Fruit fly (Drosophila melanogaster) whole organism, embryonic: ENCODE measurements around the gene CG4586.

Experiments
- ATbp ChIP-seq: fragments of 200-800 bp; sonication (Bioruptor generic); optimal IDR thresholded peaks from 2 replicates; lab custom pipeline; 2017; ENCODE audit warnings: missing biosample characterization, mild to moderate bottlenecking, missing genetic modification characterization, missing genetic modification reagents
- Abd-B ChIP-seq: fragments of 200-800 bp; sonication (Bioruptor generic); optimal IDR thresholded peaks from 2 replicates; lab custom pipeline; 2018; ENCODE audit warnings: missing biosample characterization, mild to moderate bottlenecking, missing genetic modification characterization, moderate library complexity
- Atf-2 ChIP-seq: fragments of 200-800 bp; sonication (Bioruptor generic); optimal IDR thresholded peaks from 2 replicates; lab custom pipeline; 2016; ENCODE audit warnings: missing biosample characterization, missing genetic modification characterization
- Blimp-1 ChIP-seq: fragments of 200-800 bp; sonication (Bioruptor generic); optimal IDR thresholded peaks from 3 replicates; lab custom pipeline; 2018; ENCODE audit warnings: missing biosample characterization, missing genetic modification characterization, mild to moderate bottlenecking, moderate library complexity, missing genetic modification reagents
- CG1024 ChIP-seq: fragments of 200-800 bp; sonication (Bioruptor generic); IDR thresholded peaks from 2 replicates; pipeline ENCODE4 v1.3.6; 2022; ENCODE audit warnings: missing biosample characterization, missing genetic modification characterization
- CG10267 ChIP-seq: fragments of 200-800 bp; sonication (Bioruptor generic); optimal IDR thresholded peaks from 2 replicates; lab custom pipeline; 2018; ENCODE audit warnings: missing biosample characterization, mild to moderate bottlenecking, missing genetic modification characterization, moderate library complexity
- CG10565 ChIP-seq: fragments of 200-800 bp; sonication (Bioruptor generic); optimal IDR thresholded peaks from 3 replicates; lab custom pipeline; 2016; ENCODE audit warnings: missing biosample characterization, mild to moderate bottlenecking, missing genetic modification characterization
- CG10654 ChIP-seq: fragments of 200-800 bp; sonication (Bioruptor generic); optimal IDR thresholded peaks from 2 replicates; lab custom pipeline; 2016; ENCODE audit warnings: missing biosample characterization, missing genetic modification characterization
- CG11247 ChIP-seq: fragments of 200-800 bp; sonication (Bioruptor generic); IDR thresholded peaks from 2 replicates; pipeline ENCODE4 v1.3.6; 2022; ENCODE audit warnings: missing biosample characterization, missing genetic modification characterization
- CG12769 ChIP-seq: fragments of 200-800 bp; sonication (Bioruptor generic); optimal IDR thresholded peaks from 2 replicates; lab custom pipeline; 2019; ENCODE audit warnings: missing biosample characterization, mild to moderate bottlenecking, missing genetic modification characterization, moderate library complexity
- CG13287 ChIP-seq: fragments of 200-800 bp; sonication (Bioruptor generic); IDR thresholded peaks from 2 replicates; pipeline ENCODE4 v1.3.6; 2022; ENCODE audit warnings: missing biosample characterization, missing genetic modification characterization; ENCODE audit not compliant: partially characterized antibody
- CG15601 ChIP-seq: fragments of 200-800 bp; sonication (Bioruptor generic); optimal IDR thresholded peaks from 3 replicates; lab custom pipeline; 2019; ENCODE audit warnings: missing biosample characterization, mild to moderate bottlenecking, missing genetic modification characterization, moderate library complexity
- CG17361 ChIP-seq: fragments of 200-800 bp; sonication (Bioruptor generic); IDR thresholded peaks from 3 replicates; pipeline ENCODE4 v1.3.6; 2022; ENCODE audit warnings: missing biosample characterization, missing genetic modification characterization
- CG17385 ChIP-seq: fragments of 200-800 bp; sonication (Bioruptor generic); optimal IDR thresholded peaks from 3 replicates; lab custom pipeline; 2018; ENCODE audit warnings: missing biosample characterization, mild to moderate bottlenecking, missing genetic modification characterization
- CG2202 ChIP-seq: fragments of 200-800 bp; sonication (Bioruptor generic); optimal IDR thresholded peaks from 2 replicates; lab custom pipeline; 2018; ENCODE audit warnings: missing biosample characterization, mild to moderate bottlenecking, missing genetic modification characterization
- CG31388 ChIP-seq: fragments of 200-800 bp; sonication (Bioruptor generic); optimal IDR thresholded peaks from 2 replicates; lab custom pipeline; 2016; ENCODE audit warnings: missing biosample characterization, missing genetic modification characterization
- CG4328 ChIP-seq: fragments of 200-800 bp; sonication (Bioruptor generic); optimal IDR thresholded peaks from 3 replicates; lab custom pipeline; 2017; ENCODE audit warnings: missing biosample characterization, missing genetic modification reagents, missing genetic modification characterization
- CG43689 ChIP-seq: fragments of 200-800 bp; sonication (Bioruptor generic); IDR thresholded peaks from 2 replicates; pipeline ENCODE4 v1.3.6; 2022; ENCODE audit warnings: missing biosample characterization, missing genetic modification characterization
- CG7839 ChIP-seq: fragments of 200-800 bp; sonication (Bioruptor generic); optimal IDR thresholded peaks from 3 replicates; lab custom pipeline; 2018; ENCODE audit warnings: missing biosample characterization, mild to moderate bottlenecking, missing genetic modification characterization, moderate library complexity
- CG7963 ChIP-seq: fragments of 200-800 bp; sonication (Bioruptor generic); IDR thresholded peaks from 3 replicates; pipeline ENCODE4 v1.3.6; 2022; ENCODE audit warnings: missing biosample characterization, missing genetic modification characterization; ENCODE audit not compliant: partially characterized antibody
- CG9932 ChIP-seq: fragments of 200-800 bp; sonication (Bioruptor generic); IDR thresholded peaks from 2 replicates; pipeline ENCODE4 v1.3.6; 2022; ENCODE audit warnings: missing biosample characterization, missing genetic modification characterization
- CkIIα-i1 ChIP-seq: fragments of 200-800 bp; sonication (Bioruptor generic); IDR thresholded peaks from 2 replicates; pipeline ENCODE4 v1.3.6; 2022; ENCODE audit warnings: missing biosample characterization, missing genetic modification characterization
- D ChIP-seq, 2 experiments: fragments of 200-800 bp in 1 of 2; fragments of >200 bp in 1 of 2; sonication (Bioruptor generic) in 1 of 2; optimal IDR thresholded peaks; 2 replicates in 1 of 2; 3 replicates in 1 of 2; lab custom pipeline; 2017; ENCODE audit warnings: mild to moderate bottlenecking in 1 of 2, missing biosample characterization in 1 of 2, missing genetic modification characterization in 1 of 2, missing genetic modification reagents in 1 of 2
- Dip3 ChIP-seq: fragments of 200-800 bp; sonication (Bioruptor generic); optimal IDR thresholded peaks from 3 replicates; lab custom pipeline; 2016; ENCODE audit warnings: missing biosample characterization, missing genetic modification characterization
- Dref ChIP-seq: fragments of 200-800 bp; sonication (Bioruptor generic); IDR thresholded peaks from 2 replicates; pipeline ENCODE4 v1.3.6; 2022; ENCODE audit warnings: missing biosample characterization, missing genetic modification characterization
- Elba2 ChIP-seq: fragments of 200-800 bp; sonication (Bioruptor generic); optimal IDR thresholded peaks from 3 replicates; lab custom pipeline; 2016; ENCODE audit warnings: missing biosample characterization, missing genetic modification characterization
- HLH4C ChIP-seq: fragments of 200-800 bp; sonication (Bioruptor generic); IDR thresholded peaks from 3 replicates; pipeline ENCODE4 v1.3.6; 2022; ENCODE audit warnings: missing biosample characterization, missing genetic modification characterization; ENCODE audit not compliant: partially characterized antibody
- Hand ChIP-seq: fragments of 200-800 bp; sonication (Bioruptor generic); optimal IDR thresholded peaks from 2 replicates; lab custom pipeline; 2017; ENCODE audit warnings: mild to moderate bottlenecking, missing biosample characterization, missing genetic modification reagents, missing genetic modification characterization
- HmgZ ChIP-seq: fragments of 200-800 bp; sonication (Bioruptor generic); optimal IDR thresholded peaks from 2 replicates; lab custom pipeline; 2018; ENCODE audit warnings: missing biosample characterization, mild to moderate bottlenecking, missing genetic modification characterization
- PHDP ChIP-seq: fragments of 200-800 bp; sonication (Bioruptor generic); optimal IDR thresholded peaks from 3 replicates; lab custom pipeline; 2018; ENCODE audit warnings: missing biosample characterization, mild to moderate bottlenecking, missing genetic modification characterization, moderate library complexity
- Ravus ChIP-seq: fragments of 200-800 bp; sonication (Bioruptor generic); IDR thresholded peaks from 2 replicates; pipeline ENCODE4 v1.3.6; 2022; ENCODE audit warnings: missing biosample characterization, missing genetic modification characterization
- Taf1 ChIP-seq: fragments of 200-800 bp; sonication (Bioruptor generic); IDR thresholded peaks from 2 replicates; pipeline ENCODE4 v1.3.6; 2022; ENCODE audit warnings: missing biosample characterization, missing genetic modification characterization
- amos ChIP-seq: fragments of 200-800 bp; sonication (Bioruptor generic); IDR thresholded peaks from 2 replicates; pipeline ENCODE4 v1.3.6; 2022; ENCODE audit warnings: missing biosample characterization, missing genetic modification characterization; ENCODE audit not compliant: partially characterized antibody
- chm ChIP-seq: fragments of 200-800 bp; sonication (Bioruptor generic); IDR thresholded peaks from 2 replicates; pipeline ENCODE4 v1.3.6; 2022; ENCODE audit warnings: missing biosample characterization, missing genetic modification characterization
- corto ChIP-seq: fragments of 200-800 bp; sonication (Bioruptor generic); optimal IDR thresholded peaks from 2 replicates; lab custom pipeline; 2016; ENCODE audit warnings: missing biosample characterization, mild to moderate bottlenecking, missing genetic modification characterization, moderate library complexity
- crol ChIP-seq: fragments of 200-800 bp; sonication (Bioruptor generic); IDR thresholded peaks from 2 replicates; pipeline ENCODE4 v1.3.6; 2022; ENCODE audit warnings: missing biosample characterization, missing genetic modification characterization
- dpn ChIP-seq, 2 experiments: fragments of 200-800 bp; sonication (Bioruptor generic); optimal IDR thresholded peaks; 3 replicates each; lab custom pipeline; 2016; ENCODE audit warnings: missing biosample characterization in 2 of 2, missing genetic modification characterization in 2 of 2
- grau ChIP-seq: fragments of 200-800 bp; optimal IDR thresholded peaks from 3 replicates; lab custom pipeline; 2019; ENCODE audit warnings: missing biosample characterization, mild to moderate bottlenecking, missing genetic modification characterization, moderate library complexity
- grn ChIP-seq: fragments of 200-800 bp; sonication (Bioruptor generic); optimal IDR thresholded peaks from 3 replicates; lab custom pipeline; 2017; ENCODE audit warnings: missing biosample characterization, missing genetic modification characterization
- her ChIP-seq: fragments of 200-800 bp; sonication (Bioruptor generic); optimal IDR thresholded peaks from 2 replicates; lab custom pipeline; 2016; ENCODE audit warnings: missing biosample characterization, missing genetic modification characterization
- insv ChIP-seq, 2 experiments: fragments of 200-800 bp; sonication (Bioruptor generic); optimal IDR thresholded peaks; 3 replicates each; lab custom pipeline; 2016 to 2018; ENCODE audit warnings: missing biosample characterization in 2 of 2, missing genetic modification characterization in 2 of 2
- lbe ChIP-seq: fragments of 200-800 bp; sonication (Bioruptor generic); optimal IDR thresholded peaks from 2 replicates; lab custom pipeline; 2016; ENCODE audit warnings: missing biosample characterization, mild to moderate bottlenecking, missing genetic modification characterization
- oc ChIP-seq: fragments of 200-800 bp; sonication (Bioruptor generic); optimal IDR thresholded peaks from 2 replicates; lab custom pipeline; 2018; ENCODE audit warnings: missing biosample characterization, mild to moderate bottlenecking, missing genetic modification characterization, moderate library complexity
- pfk ChIP-seq: fragments of 200-800 bp; sonication (Bioruptor generic); optimal IDR thresholded peaks from 2 replicates; lab custom pipeline; 2018; ENCODE audit warnings: missing biosample characterization, mild to moderate bottlenecking, missing genetic modification characterization, moderate library complexity
- rib ChIP-seq: fragments of 200-800 bp; sonication (Bioruptor generic); IDR thresholded peaks from 2 replicates; pipeline ENCODE4 v1.3.6; 2022; ENCODE audit warnings: missing biosample characterization, missing genetic modification characterization
- row ChIP-seq: fragments of 200-800 bp; sonication (Bioruptor generic); IDR thresholded peaks from 3 replicates; pipeline ENCODE4 v1.3.6; 2022; ENCODE audit warnings: missing biosample characterization, missing genetic modification characterization
- slbo ChIP-seq: fragments of 200-800 bp; sonication (Bioruptor generic); IDR thresholded peaks from 2 replicates; pipeline ENCODE4 v1.3.6; 2022; ENCODE audit warnings: missing biosample characterization, missing genetic modification characterization
- tx ChIP-seq: fragments of 200-800 bp; sonication (Bioruptor generic); optimal IDR thresholded peaks from 2 replicates; lab custom pipeline; 2016; ENCODE audit warnings: missing biosample characterization, missing genetic modification characterization
- vfl ChIP-seq: fragments of 200-800 bp; sonication (Bioruptor generic); optimal IDR thresholded peaks from 2 replicates; lab custom pipeline; 2016; ENCODE audit warnings: missing biosample characterization, missing genetic modification characterization
- vnd ChIP-seq: fragments of 200-800 bp; sonication (Bioruptor generic); IDR thresholded peaks from 3 replicates; pipeline ENCODE4 v1.3.6; 2022; ENCODE audit warnings: missing biosample characterization, missing genetic modification characterization; ENCODE audit not compliant: partially characterized antibody

CG4586 gene

dm6 chrX:6990105-6990504, 20.4 kb downstream of the CG4586 start (continued):
- TF ChIP-seq CG12769 (peak; percentile 31), CG10565 (GFP tag; lab: Kevin White, UChicago) (no peak), tx (GFP tag; lab: Kevin White, UChicago) (no peak), CG4328 (GFP tag; lab: Kevin White, UChicago) (no peak), CG11247 (GFP tag; lab: Robert Waterston, UW) (no peak), rib (GFP tag; lab: Robert Waterston, UW) (no peak), Dref (GFP tag; lab: Robert Waterston, UW) (no peak), CG2202 (no peak), Hand (no peak), Ravus (GFP tag; lab: Robert Waterston, UW) (no peak), D (optimal IDR thresholded peaks at IDR 0.05; lab: Kevin White, UChicago) (no peak), D (GFP tag; optimal IDR thresholded peaks at IDR 0.05; lab: Kevin White, UChicago) (no peak), CG7963 (GFP tag; lab: Robert Waterston, UW) (no peak), ATbp (GFP tag; lab: Kevin White, UChicago) (no peak), lbe (peak; percentile 20), CG13287 (no peak), crol (no peak), Abd-B (GFP tag; lab: Kevin White, UChicago) (no peak), her (GFP tag; lab: Kevin White, UChicago) (no peak), row (GFP tag; lab: Robert Waterston, UW) (peak; percentile 45), Dip3 (GFP tag; lab: Kevin White, UChicago) (no peak), CG10654 (GFP tag; lab: Kevin White, UChicago) (no peak), CG9932 (GFP tag; lab: Robert Waterston, UW) (0 out of 2 replicates have a peak, but pooled peaks have one; percentile 20), dpn (GFP tag; optimal IDR thresholded peaks at IDR 0.05; lab: Kevin White, UChicago) (no peak), chm (peak; percentile 43; the same call in 1 of the 2 replicates), Atf-2 (GFP tag; lab: Kevin White, UChicago) (no peak), slbo (GFP tag; lab: Robert Waterston, UW) (0 out of 2 replicates have a peak, but pooled peaks have one; percentile 28), oc (peak; percentile 54), amos (GFP tag; lab: Robert Waterston, UW) (no peak), CG7839 (tag; lab: Kevin White, UChicago) (peak; percentile 29), CG15601 (tag; lab: Kevin White, UChicago) (peak; percentile 12), CG17361 (0 out of 3 replicates have a peak, but pooled peaks have one; percentile 19), PHDP (tag; lab: Kevin White, UChicago) (no peak), corto (no peak), CG10267 (tag; lab: Kevin White, UChicago) (peak; percentile 2), HmgZ (tag; lab: Kevin White, UChicago) (no peak), Elba2 (no peak), Blimp-1 (peak; percentile 48), CG1024 (no peak), HLH4C (GFP tag; lab: Robert Waterston, UW) (no peak), vnd (GFP tag; lab: Robert Waterston, UW) (no peak), vfl (no peak), CkIIα-i1 (no peak), Taf1 (GFP tag; lab: Robert Waterston, UW) (no peak), CG17385 (peak; percentile 8), pfk (GFP tag; lab: Kevin White, UChicago) (no peak), grn (peak; percentile 44), CG31388 (no peak), CG43689 (GFP tag; lab: Robert Waterston, UW) (no peak), insv (GFP tag; optimal IDR thresholded peaks at IDR 0.05; lab: Kevin White, UChicago) (no peak), grau (peak; percentile 3)
